Worm (Caenorhabditis elegans) whole organism, mixed stage, embryonic: ENCODE results near the gene acd-3.

Experiments used
- blmp-1 ChIP-seq: fragments of 150-350 bp; optimal IDR thresholded peaks from 2 replicates; lab custom pipeline; 2014; ENCODE audit warnings: missing biosample characterization, missing genetic modification characterization
- ces-1 ChIP-seq: fragments of 150-350 bp; optimal IDR thresholded peaks from 2 replicates; lab custom pipeline; 2014; ENCODE audit warnings: missing biosample characterization, missing genetic modification reagents, missing genetic modification characterization
- hlh-1 ChIP-seq: fragments of 150-350 bp; optimal IDR thresholded peaks from 2 replicates; lab custom pipeline; 2014; ENCODE audit warnings: missing biosample characterization, missing genetic modification reagents, missing genetic modification characterization
- snpc-4 ChIP-seq: fragments of 150-350 bp; optimal IDR thresholded peaks from 2 replicates; lab custom pipeline; 2014; ENCODE audit warnings: missing biosample characterization, missing genetic modification characterization
- unc-62 ChIP-seq: fragments of 150-350 bp; optimal IDR thresholded peaks from 2 replicates; lab custom pipeline; 2014; ENCODE audit warnings: missing biosample characterization, missing genetic modification reagents, missing genetic modification characterization
- ztf-11 ChIP-seq: fragments of 150-350 bp; optimal IDR thresholded peaks from 2 replicates; lab custom pipeline; 2014; ENCODE audit warnings: missing biosample characterization, missing genetic modification characterization

DNA sequence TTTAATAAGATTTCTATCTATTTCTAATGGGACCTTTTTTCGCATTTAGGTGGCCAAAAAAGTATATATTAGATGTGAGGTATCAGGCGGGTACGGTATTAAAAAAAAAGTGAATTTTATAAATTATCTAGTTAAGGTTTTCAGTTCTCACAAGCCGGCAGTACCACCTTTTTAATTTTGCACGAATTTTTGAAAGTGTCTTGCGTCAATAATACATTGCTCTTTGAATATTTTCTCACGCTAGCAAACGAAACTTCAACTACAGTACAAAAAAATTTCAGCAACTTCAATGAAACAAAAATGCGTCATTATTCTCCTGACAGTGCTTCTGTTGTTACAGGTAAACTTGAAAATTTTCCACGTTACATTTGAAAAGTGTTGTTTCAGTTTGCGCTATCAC, 42.1 kb upstream of the acd-3 start, which contains the start of gene F42D1.4:
- TF ChIP-seq unc-62 (GFP tag; lab: Kevin White, UChicago) (no peak), snpc-4 (tag; lab: Kevin White, UChicago) (no peak), blmp-1 (tag; lab: Kevin White, UChicago) (no peak), ztf-11 (no peak), ces-1 (GFP tag; lab: Kevin White, UChicago) (no peak), hlh-1 (tag; lab: Kevin White, UChicago) (no peak)
